Fruit fly (Drosophila melanogaster) Kc167 (cell line): ENCODE data around the gene CG7394.

Experiments
- Myc ChIP-seq: fragments of >200 bp; optimal IDR thresholded peaks from 2 replicates; lab custom pipeline; 2017; ENCODE audit warnings: missing external identifiers
- Sin3A ChIP-seq: fragments of >200 bp; optimal IDR thresholded peaks from 2 replicates; lab custom pipeline; 2018; ENCODE audit warnings: missing external identifiers
- insv ChIP-seq: fragments of >200 bp; optimal IDR thresholded peaks from 3 replicates; lab custom pipeline; 2018; ENCODE audit warnings: missing external identifiers
- psq ChIP-seq: fragments of >200 bp; optimal IDR thresholded peaks from 2 replicates; lab custom pipeline; 2017; ENCODE audit warnings: missing external identifiers

DNA sequence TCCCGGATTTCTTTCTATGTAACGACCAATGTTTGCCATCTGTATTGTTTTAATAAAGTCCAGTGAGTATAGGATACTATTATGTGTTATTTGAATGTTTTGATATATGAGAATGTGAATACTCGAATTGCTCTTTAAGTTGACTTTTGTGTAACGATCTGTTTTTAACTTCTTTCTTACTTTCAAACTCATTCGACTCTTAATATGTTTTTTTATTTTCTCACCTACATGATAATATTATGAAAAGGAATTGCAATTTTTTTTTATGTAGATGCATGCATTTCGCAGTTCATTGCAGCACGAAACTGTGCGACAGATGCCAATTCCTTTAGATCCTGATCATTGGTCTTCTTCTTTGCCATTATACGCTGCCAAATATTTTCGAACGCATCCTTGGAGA is 12.8 kb downstream of the CG7394 start, which contains the start of gene CG33490:
- no peak for TF ChIP-seq psq
- no peak for TF ChIP-seq insv (lab: Kevin White, UChicago)
- no peak for TF ChIP-seq Myc
- no peak for TF ChIP-seq Sin3A
